Fruit fly (Drosophila melanogaster) whole organism, adult: ENCODE results near the gene AkhR.
A peak's percentile ranks its signal among the peaks of the same experiment; 100 is the strongest.

Experiments
- CG11617 ChIP-seq: fragments of 200-800 bp; sonication (Bioruptor generic); optimal IDR thresholded peaks from 2 replicates; lab custom pipeline; 2017; ENCODE audit warnings: mild to moderate bottlenecking, missing biosample characterization, missing genetic modification reagents, missing genetic modification characterization
- CG12768 ChIP-seq: fragments of 200-800 bp; sonication (Bioruptor generic); optimal IDR thresholded peaks from 2 replicates; lab custom pipeline; 2017; ENCODE audit warnings: missing biosample characterization, missing genetic modification characterization, mild to moderate bottlenecking, moderate library complexity, missing genetic modification reagents
- CG14711 ChIP-seq: fragments of 200-800 bp; sonication (Bioruptor generic); optimal IDR thresholded peaks from 2 replicates; lab custom pipeline; 2018; ENCODE audit warnings: missing biosample characterization, mild to moderate bottlenecking, missing genetic modification characterization, moderate library complexity
- CG1620 ChIP-seq: fragments of 200-800 bp; sonication (Bioruptor generic); optimal IDR thresholded peaks from 2 replicates; lab custom pipeline; 2016; ENCODE audit warnings: missing biosample characterization, missing genetic modification characterization
- CG33017 ChIP-seq: fragments of 200-800 bp; sonication (Bioruptor generic); optimal IDR thresholded peaks from 2 replicates; lab custom pipeline; 2018; ENCODE audit warnings: missing biosample characterization, mild to moderate bottlenecking, missing genetic modification characterization, moderate library complexity
- CG5204 ChIP-seq: fragments of 200-800 bp; sonication (Bioruptor generic); optimal IDR thresholded peaks from 2 replicates; lab custom pipeline; 2016; ENCODE audit warnings: missing biosample characterization, missing genetic modification characterization
- CG7045 ChIP-seq: fragments of 200-800 bp; sonication (Bioruptor generic); optimal IDR thresholded peaks from 2 replicates; lab custom pipeline; 2017; ENCODE audit warnings: missing biosample characterization, mild to moderate bottlenecking, missing genetic modification characterization
- CG7101 ChIP-seq: fragments of 200-800 bp; sonication (Bioruptor generic); optimal IDR thresholded peaks from 2 replicates; lab custom pipeline; 2018; ENCODE audit warnings: missing biosample characterization, mild to moderate bottlenecking, missing genetic modification characterization, moderate library complexity
- Clk ChIP-seq: fragments of 200-800 bp; sonication (Bioruptor generic); optimal IDR thresholded peaks from 2 replicates; lab custom pipeline; 2017; ENCODE audit warnings: missing biosample characterization, missing genetic modification characterization
- Crg-1 ChIP-seq: fragments of 200-800 bp; sonication (Bioruptor generic); optimal IDR thresholded peaks from 2 replicates; lab custom pipeline; 2016; ENCODE audit warnings: missing biosample characterization, missing genetic modification characterization
- Hr96 ChIP-seq: fragments of 200-800 bp; sonication (Bioruptor generic); optimal IDR thresholded peaks from 2 replicates; lab custom pipeline; 2016; ENCODE audit warnings: missing biosample characterization, missing genetic modification characterization
- Mnt ChIP-seq: fragments of 200-800 bp; sonication (Bioruptor generic); optimal IDR thresholded peaks from 2 replicates; lab custom pipeline; 2016; ENCODE audit warnings: missing biosample characterization, mild to moderate bottlenecking, missing genetic modification characterization
- bab1 ChIP-seq: fragments of 200-800 bp; sonication (Bioruptor generic); optimal IDR thresholded peaks from 3 replicates; lab custom pipeline; 2019; ENCODE audit warnings: missing biosample characterization, mild to moderate bottlenecking, missing genetic modification characterization, moderate library complexity
- cic ChIP-seq: fragments of 200-800 bp; sonication (Bioruptor generic); optimal IDR thresholded peaks from 2 replicates; lab custom pipeline; 2017; ENCODE audit warnings: missing biosample characterization, mild to moderate bottlenecking, missing genetic modification characterization, moderate library complexity
- cnc ChIP-seq, 2 experiments: fragments of >200 bp; optimal IDR thresholded peaks; 2 replicates each; lab custom pipeline; 2017
- kay ChIP-seq: fragments of 200-800 bp; sonication (Bioruptor generic); peaks from one replicate; lab custom pipeline; 2016; ENCODE audit warnings: missing biosample characterization, missing genetic modification characterization, borderline replicate concordance
- ovo ChIP-seq: fragments of 200-800 bp; sonication (Bioruptor generic); optimal IDR thresholded peaks from 2 replicates; lab custom pipeline; 2016; ENCODE audit warnings: missing biosample characterization, missing genetic modification characterization
- pad ChIP-seq: fragments of 200-800 bp; sonication (Bioruptor generic); optimal IDR thresholded peaks from 3 replicates; lab custom pipeline; 2017; ENCODE audit warnings: missing biosample characterization, missing genetic modification characterization, mild to moderate bottlenecking, moderate library complexity, missing genetic modification reagents
- tj ChIP-seq: fragments of 200-800 bp; sonication (Bioruptor generic); optimal IDR thresholded peaks from 3 replicates; lab custom pipeline; 2017; ENCODE audit warnings: missing biosample characterization, mild to moderate bottlenecking, missing genetic modification characterization, moderate library complexity
- toe ChIP-seq: fragments of 200-800 bp; sonication (Bioruptor generic); optimal IDR thresholded peaks from 2 replicates; lab custom pipeline; 2016; ENCODE audit warnings: missing biosample characterization, missing genetic modification characterization

The AkhR gene

DNA sequence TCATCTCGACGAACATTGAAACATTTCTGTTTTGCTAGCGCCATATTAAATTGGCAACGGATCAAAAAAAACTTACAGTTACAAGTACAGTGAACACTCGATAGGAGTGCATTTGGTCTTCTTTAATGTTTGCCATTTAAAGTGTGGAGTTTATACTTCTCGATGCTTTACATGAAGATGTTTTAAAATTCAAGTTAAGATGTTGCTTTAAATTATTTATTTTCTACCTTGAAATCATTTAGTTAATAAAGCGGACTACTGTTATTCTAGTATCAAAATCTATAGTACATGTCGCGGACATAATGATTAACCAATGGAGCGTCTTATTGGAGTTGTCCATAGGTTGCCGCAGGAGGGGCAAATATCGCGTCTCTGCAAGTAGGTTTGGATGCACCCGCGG, 39.5 kb downstream of the AkhR start, which contains the start of gene cort:
Gene cort, minus strand, starts transcription at position 101 of the 400 bp plus-strand sequence.
- TF ChIP-seq Hr96, result no peak
- peak; percentile 9 for TF ChIP-seq ovo (GFP tag; lab: Kevin White, UChicago)
- TF ChIP-seq cic, result no peak

DNA sequence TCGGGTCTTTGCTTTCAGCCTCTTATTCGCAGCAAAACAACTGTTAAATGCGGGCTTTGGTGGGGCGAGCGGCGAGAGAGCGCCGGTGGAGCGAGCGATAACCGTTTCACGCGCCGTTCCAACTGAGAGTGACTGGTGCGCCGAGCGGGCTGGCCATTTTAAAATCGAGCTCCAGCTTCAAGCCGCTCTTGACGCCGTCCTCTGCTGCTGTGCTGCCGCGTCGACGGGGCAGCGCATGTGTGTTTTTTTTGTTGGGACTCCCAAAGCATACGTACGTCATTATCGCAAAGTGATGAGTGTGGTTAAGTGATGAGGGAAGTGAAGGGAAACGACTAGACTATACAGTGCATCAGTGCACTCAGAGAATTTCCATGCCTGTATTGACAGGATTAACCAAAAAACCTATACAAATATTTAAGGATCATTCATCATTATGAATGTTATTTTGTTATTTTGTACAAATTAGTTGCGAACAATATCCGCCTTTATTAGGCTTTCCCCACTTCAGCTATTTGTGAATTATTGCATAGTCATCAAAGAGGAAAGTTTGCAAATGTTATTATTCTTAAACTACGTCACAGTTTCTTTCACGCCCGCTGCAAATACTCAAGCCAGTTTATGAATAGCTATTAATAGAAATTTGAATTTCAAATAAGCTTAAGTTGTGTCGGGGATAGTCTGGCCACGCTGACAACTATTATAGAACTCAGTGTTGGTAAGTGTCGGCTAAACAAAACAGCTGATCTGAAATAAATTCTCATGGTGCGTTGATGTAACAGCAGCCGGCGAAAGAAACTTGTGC, 42.6 kb downstream of the AkhR start, which contains the start of gene Spn27A:
Gene Spn27A, minus strand, starts transcription at position 137 of the 802 bp plus-strand sequence.
- TF ChIP-seq Mnt, result peak; percentile 64
- peak; percentile 61 for TF ChIP-seq CG14711
- peak; percentile 79 for TF ChIP-seq CG7045
- TF ChIP-seq CG7101, result peak; percentile 64
- peak; percentile 64 for TF ChIP-seq Crg-1 (GFP tag; lab: Kevin White, UChicago)
- no peak for TF ChIP-seq toe (GFP tag; lab: Kevin White, UChicago)
- peak; percentile 68 for TF ChIP-seq Clk (GFP tag; lab: Kevin White, UChicago)
- peak; percentile 66 for TF ChIP-seq CG1620 (GFP tag; lab: Kevin White, UChicago)
- TF ChIP-seq CG11617 (GFP tag; lab: Kevin White, UChicago), result peak; percentile 72
- TF ChIP-seq CG12768 (GFP tag; lab: Kevin White, UChicago), result peak; percentile 70
- no peak for TF ChIP-seq Hr96
- peak; percentile 11 for TF ChIP-seq CG33017 (tag; lab: Kevin White, UChicago)
- TF ChIP-seq kay (GFP tag; lab: Kevin White, UChicago), result no peak
- peak; percentile 68 for TF ChIP-seq tj (GFP tag; lab: Kevin White, UChicago)
- no peak for TF ChIP-seq CG5204 (GFP tag; lab: Kevin White, UChicago)
- peak; percentile 97 for TF ChIP-seq pad (GFP tag; lab: Kevin White, UChicago)
- TF ChIP-seq cnc (optimal IDR thresholded peaks at IDR 0.05; lab: Kevin White, UChicago), result peak; percentile 29 to 75
- TF ChIP-seq bab1 (GFP tag; lab: Kevin White, UChicago), result peak; percentile 39
- peak; percentile 62 for TF ChIP-seq cic
- peak; percentile 41 for TF ChIP-seq ovo (GFP tag; lab: Kevin White, UChicago)

DNA sequence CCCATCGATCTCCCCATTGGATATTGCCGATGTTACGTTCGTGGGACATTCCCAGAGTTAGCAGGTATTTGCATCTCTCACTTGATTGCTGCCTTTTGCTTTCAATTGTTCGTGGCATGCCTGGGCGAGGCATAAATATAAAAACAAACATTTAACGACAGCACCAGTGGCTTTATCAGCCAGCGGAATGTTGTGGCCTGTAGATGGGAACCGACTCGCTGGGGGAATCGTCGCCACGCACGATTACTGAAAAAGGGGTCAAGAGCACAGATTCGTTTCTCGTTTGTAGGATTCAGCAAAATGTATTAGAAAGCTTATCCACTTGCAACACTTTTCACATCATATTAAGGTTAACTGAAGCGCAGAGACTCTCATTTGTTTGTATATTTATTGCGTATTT, 44.6 kb downstream of the AkhR start:
- no peak for TF ChIP-seq tj (GFP tag; lab: Kevin White, UChicago)
- TF ChIP-seq bab1 (GFP tag; lab: Kevin White, UChicago), result no peak
- no peak for TF ChIP-seq kay (GFP tag; lab: Kevin White, UChicago)
- TF ChIP-seq CG5204 (GFP tag; lab: Kevin White, UChicago), result no peak
- TF ChIP-seq Clk (GFP tag; lab: Kevin White, UChicago), result no peak
- no peak for TF ChIP-seq CG1620 (GFP tag; lab: Kevin White, UChicago)
- no peak for TF ChIP-seq CG12768 (GFP tag; lab: Kevin White, UChicago)
- TF ChIP-seq CG7101, result no peak
- TF ChIP-seq ovo (GFP tag; lab: Kevin White, UChicago), result no peak
- no peak for TF ChIP-seq CG11617 (GFP tag; lab: Kevin White, UChicago)
- TF ChIP-seq Crg-1 (GFP tag; lab: Kevin White, UChicago), result no peak
- no peak for TF ChIP-seq Mnt
- TF ChIP-seq cnc (optimal IDR thresholded peaks at IDR 0.05; lab: Kevin White, UChicago), result no peak
- no peak for TF ChIP-seq cic
- no peak for TF ChIP-seq CG14711
- no peak for TF ChIP-seq CG33017 (tag; lab: Kevin White, UChicago)

DNA sequence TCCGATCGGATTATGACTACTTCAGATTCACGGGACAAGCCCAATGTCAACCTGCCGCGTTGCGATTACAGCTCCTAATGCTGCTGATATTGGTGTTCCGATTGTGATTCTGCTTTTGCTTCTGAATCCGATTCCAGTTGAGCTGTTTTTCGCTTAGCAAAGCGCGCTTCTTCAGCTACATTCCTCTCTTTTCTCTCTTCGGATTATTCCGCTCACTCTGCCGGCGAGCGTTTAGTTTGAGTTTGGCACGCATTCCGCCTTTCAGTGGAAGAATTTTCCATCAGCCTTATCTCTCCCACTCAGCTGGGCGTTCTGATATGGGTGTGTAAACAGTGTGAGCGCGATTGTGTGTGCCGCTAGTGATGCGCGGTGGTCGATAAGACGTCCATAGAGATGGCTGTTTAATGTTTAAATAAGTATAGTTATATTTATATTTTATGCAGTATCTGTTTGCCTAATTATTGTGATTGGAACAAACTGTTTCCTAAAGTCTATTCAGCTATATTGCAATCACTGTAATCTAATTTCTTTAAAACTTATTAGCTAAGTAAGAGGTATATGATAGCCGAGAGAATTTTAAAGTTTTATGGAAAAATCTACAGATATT, 48.2 kb downstream of the AkhR start, which contains the start of gene Galt:
Gene Galt, minus strand, starts transcription at position 315 of the 607 bp plus-strand sequence.
- TF ChIP-seq pad (GFP tag; lab: Kevin White, UChicago) (no peak), toe (GFP tag; lab: Kevin White, UChicago) (no peak), tj (GFP tag; lab: Kevin White, UChicago) (peak; percentile 84), CG7045 (peak; percentile 6), CG14711 (peak; percentile 23), Mnt (peak; percentile 59), cnc (optimal IDR thresholded peaks at IDR 0.05; lab: Kevin White, UChicago) (no peak), ovo (GFP tag; lab: Kevin White, UChicago) (peak; percentile 41), Clk (GFP tag; lab: Kevin White, UChicago) (no peak), Hr96 (peak; percentile 25), bab1 (GFP tag; lab: Kevin White, UChicago) (peak; percentile 6), CG5204 (GFP tag; lab: Kevin White, UChicago) (no peak), cic (peak; percentile 72), CG1620 (GFP tag; lab: Kevin White, UChicago) (no peak), CG7101 (peak; percentile 63), CG11617 (GFP tag; lab: Kevin White, UChicago) (peak; percentile 64), Crg-1 (GFP tag; lab: Kevin White, UChicago) (peak; percentile 16), CG33017 (tag; lab: Kevin White, UChicago) (peak; percentile 53), CG12768 (GFP tag; lab: Kevin White, UChicago) (peak; percentile 57), kay (GFP tag; lab: Kevin White, UChicago) (no peak)

DNA sequence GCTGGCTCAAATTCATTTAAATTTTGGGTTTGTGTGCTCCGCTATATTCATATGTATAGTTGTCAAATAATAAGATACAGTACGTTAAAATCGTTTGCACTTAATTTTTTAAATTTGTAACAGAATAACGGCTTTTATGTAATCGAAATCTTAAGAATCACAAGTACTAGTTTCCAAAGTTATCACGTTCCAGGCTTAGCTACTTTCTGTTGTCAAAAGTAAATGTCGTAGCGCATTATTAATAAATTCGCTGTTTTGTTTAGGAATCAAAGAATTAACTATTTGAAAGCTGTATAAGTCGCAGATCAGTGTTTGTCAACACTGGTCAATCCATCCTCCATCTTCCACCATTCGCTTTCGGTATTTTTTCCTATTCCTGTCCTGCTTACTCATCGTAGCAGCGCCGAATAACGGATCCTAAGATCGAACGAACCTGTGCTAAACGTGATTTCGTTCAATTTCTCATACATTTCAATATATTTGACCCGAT, 52.4 kb downstream of the AkhR start, which contains the start of the genes CG13771, CG34310 and cup:
Gene CG13771, minus strand, starts transcription at position 51 of the 490 bp plus-strand sequence.
Gene CG34310, plus strand, starts transcription at position 103 of the 490 bp plus-strand sequence.
Gene cup, plus strand, starts transcription at position 103 of the 490 bp plus-strand sequence.
- peak; percentile 43 for TF ChIP-seq ovo (GFP tag; lab: Kevin White, UChicago)
- TF ChIP-seq CG33017 (tag; lab: Kevin White, UChicago), result no peak
